Fruit fly (Drosophila melanogaster): Measurements from ENCODE around the gene ase.
A peak's percentile ranks its signal among the peaks of the same experiment; 100 is the strongest.

Gene ase

DNA sequence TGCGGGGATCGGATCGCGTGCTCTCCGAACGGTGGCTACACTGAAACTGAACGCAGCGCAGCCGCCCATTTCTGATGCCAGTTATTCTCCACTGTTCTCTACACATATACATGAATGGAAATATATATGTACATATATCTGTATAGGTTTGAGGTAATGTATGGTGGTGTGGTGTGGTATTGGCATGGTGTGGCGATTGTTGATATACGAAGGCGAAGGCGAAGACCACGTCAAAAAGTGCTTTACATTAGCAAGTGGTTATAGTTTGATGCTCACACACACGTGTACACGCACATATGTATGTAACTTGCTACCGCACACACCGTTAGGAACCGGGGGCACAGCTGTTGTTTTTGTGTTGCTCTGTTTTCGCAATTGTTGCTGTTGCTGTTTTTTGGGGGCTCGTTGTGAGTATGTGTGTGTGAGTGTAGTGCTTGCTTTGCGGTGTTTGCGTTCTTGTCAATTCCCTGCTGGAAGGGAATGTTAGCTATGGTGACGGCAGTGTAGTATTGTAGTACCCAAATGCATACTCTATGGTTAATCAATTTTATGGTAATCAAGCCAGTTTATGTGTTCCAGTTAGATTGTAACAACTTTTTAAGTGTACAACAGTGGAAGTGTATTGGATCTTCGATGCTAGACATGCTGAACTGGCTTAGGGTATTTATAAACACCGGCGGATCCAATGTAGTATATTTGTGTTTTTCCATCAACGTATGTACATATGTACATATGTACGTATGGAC is 33.1 kb downstream of the ase start, which contains the start of gene CG17896 (continued):
- TF ChIP-seq Ada2b (GFP tag; IDR thresholded peaks at IDR 0.05) (peak; percentile 99), tna (GFP tag; IDR thresholded peaks at IDR 0.05; ENCODE audit: partially characterized antibody) (no peak), Hr39 (optimal IDR thresholded peaks at IDR 0.05) (no peak), corto (GFP tag; optimal IDR thresholded peaks at IDR 0.05) (peak; percentile 92), run (tag; optimal IDR thresholded peaks at IDR 0.05) (peak; percentile 91), NFAT (GFP tag; IDR thresholded peaks at IDR 0.05) (peak; percentile 99), sima (GFP tag; optimal IDR thresholded peaks at IDR 0.05) (peak; percentile 95), eyg (GFP tag; optimal IDR thresholded peaks at IDR 0.05) (peak; percentile 97), ewg (GFP tag; optimal IDR thresholded peaks at IDR 0.05) (peak; percentile 88), CG15011 (GFP tag; optimal IDR thresholded peaks at IDR 0.05) (peak; percentile 97), CG4854 (GFP tag; optimal IDR thresholded peaks at IDR 0.05) (peak; percentile 97), gce (GFP tag; IDR thresholded peaks at IDR 0.05) (peak; percentile 96), ase (GFP tag; IDR thresholded peaks at IDR 0.05) (peak; percentile 99), CG10565 (GFP tag; optimal IDR thresholded peaks at IDR 0.05) (peak; percentile 81), Deaf1 (tag; optimal IDR thresholded peaks at IDR 0.05) (peak; percentile 80), gcm2 (GFP tag; optimal IDR thresholded peaks at IDR 0.05) (peak; percentile 89), gro (GFP tag; optimal IDR thresholded peaks at IDR 0.05) (peak; percentile 99), psq (GFP tag; optimal IDR thresholded peaks at IDR 0.05) (peak; percentile 84), Gsc (GFP tag; IDR thresholded peaks at IDR 0.05) (peak; percentile 89), peb (GFP tag; IDR thresholded peaks at IDR 0.05) (peak; percentile 92), Oaz (GFP tag; IDR thresholded peaks at IDR 0.05) (peak; percentile 96), CG2199 (GFP tag; IDR thresholded peaks at IDR 0.05) (peak; percentile 86; the same call in 2 of the 3 replicates), E2f2 (GFP tag; IDR thresholded peaks at IDR 0.05) (peak; percentile 80), Taf1 (GFP tag; IDR thresholded peaks at IDR 0.05) (peak; percentile 99), row (GFP tag; IDR thresholded peaks at IDR 0.05) (peak; percentile 99), ERR (GFP tag; optimal IDR thresholded peaks at IDR 0.05) (peak; percentile 98), ato (GFP tag; IDR thresholded peaks at IDR 0.05; ENCODE audit: partially characterized antibody) (no peak), CG2889 (GFP tag; IDR thresholded peaks at IDR 0.05) (peak; percentile 98), lov (optimal IDR thresholded peaks at IDR 0.05) (no peak), lov (GFP tag; IDR thresholded peaks at IDR 0.05) (peak; percentile 92), CG33557 (GFP tag; optimal IDR thresholded peaks at IDR 0.05) (peak; percentile 70), CG1602 (GFP tag; optimal IDR thresholded peaks at IDR 0.05) (peak; percentile 96), CG1792 (GFP tag; optimal IDR thresholded peaks at IDR 0.05) (peak; percentile 98), CG17186 (GFP tag; optimal IDR thresholded peaks at IDR 0.05) (peak; percentile 75), Atf6 (GFP tag; IDR thresholded peaks at IDR 0.05) (peak; percentile 99), Ssrp (tag; optimal IDR thresholded peaks at IDR 0.05) (peak; percentile 92), CG11398 (GFP tag; optimal IDR thresholded peaks at IDR 0.05) (peak; percentile 98), fd102C (GFP tag; optimal IDR thresholded peaks at IDR 0.05) (no peak), pho (GFP tag; optimal IDR thresholded peaks at IDR 0.05) (peak; percentile 99), odd (GFP tag; optimal IDR thresholded peaks at IDR 0.05) (peak; percentile 92), CG12104 (GFP tag; optimal IDR thresholded peaks at IDR 0.05) (peak; percentile 97), Kr (GFP tag; optimal IDR thresholded peaks at IDR 0.05) (no peak), CG17802 (tag; optimal IDR thresholded peaks at IDR 0.05) (peak; percentile 79), Opbp (GFP tag; IDR thresholded peaks at IDR 0.05; ENCODE audit: partially characterized antibody) (no peak), C15 (GFP tag; IDR thresholded peaks at IDR 0.05) (peak; percentile 97), CG1832 (GFP tag; optimal IDR thresholded peaks at IDR 0.05) (no peak), croc (GFP tag; conservative IDR thresholded peaks at IDR 0.05) (peak; percentile 91), B-H1 (GFP tag; IDR thresholded peaks at IDR 0.05) (peak; percentile 97), bowl (GFP tag; IDR thresholded peaks at IDR 0.05) (peak; percentile 94), CG3163 (GFP tag; optimal IDR thresholded peaks at IDR 0.05) (peak; percentile 92), Xbp1 (GFP tag; optimal IDR thresholded peaks at IDR 0.05) (peak; percentile 98)

Measured in whole organism, embryonic.